Worm (Caenorhabditis elegans) whole organism, L4 larva: ENCODE data around the gene ttr-51.

Experiments
- F37D6.2 ChIP-seq: sonication (generic microtip); optimal IDR thresholded peaks from 2 replicates; lab custom pipeline; 2016; ENCODE audit warnings: mild to moderate bottlenecking, missing genetic modification characterization, missing compliant biosample characterization
- R02D3.7 ChIP-seq: fragments of 150-350 bp; sonication (generic microtip); optimal IDR thresholded peaks from 3 replicates; lab custom pipeline; 2014; ENCODE audit warnings: missing biosample characterization, missing genetic modification characterization
- T20F7.1 ChIP-seq: fragments of 200-800 bp; sonication (Bioruptor generic); optimal IDR thresholded peaks from 2 replicates; lab custom pipeline; 2018; ENCODE audit warnings: mild to moderate bottlenecking, missing genetic modification characterization, missing compliant biosample characterization
- Y48G9A.11 ChIP-seq: fragments of 200-800 bp; sonication (Bioruptor generic); IDR thresholded peaks from 2 replicates; pipeline ENCODE4 v1.3.6; 2022; ENCODE audit warnings: missing genetic modification reagents, missing genetic modification characterization, missing compliant biosample characterization
- ZK337.2 ChIP-seq: fragments of 200-800 bp; sonication (Bioruptor generic); IDR thresholded peaks from 2 replicates; pipeline ENCODE4 v1.3.6; 2022; ENCODE audit warnings: missing genetic modification reagents, missing genetic modification characterization, missing compliant biosample characterization
- ceh-20 ChIP-seq: fragments of 200-800 bp; sonication (Bioruptor generic); IDR thresholded peaks from 2 replicates; pipeline ENCODE4 v1.3.6; 2022; ENCODE audit warnings: missing genetic modification reagents, missing genetic modification characterization, missing compliant biosample characterization
- ceh-28 ChIP-seq: fragments of 150-350 bp; optimal IDR thresholded peaks from 2 replicates; lab custom pipeline; 2014; ENCODE audit warnings: missing biosample characterization, missing genetic modification reagents, missing genetic modification characterization
- daf-16 ChIP-seq, 3 experiments: sonication (generic microtip); optimal IDR thresholded peaks; 2 replicates each; lab custom pipeline; 2016 to 2017; ENCODE audit warnings: missing genetic modification characterization in 3 of 3, missing genetic modification reagents in 3 of 3, mild to moderate bottlenecking in 2 of 3, missing compliant biosample characterization in 2 of 3, missing biosample characterization in 1 of 3, moderate library complexity in 1 of 3
- dmd-6 ChIP-seq: fragments of 200-800 bp; sonication (Bioruptor generic); IDR thresholded peaks from 2 replicates; pipeline ENCODE4 v1.3.6; 2022; ENCODE audit warnings: missing genetic modification reagents, missing genetic modification characterization, missing compliant biosample characterization
- dve-1 ChIP-seq: sonication (generic microtip); optimal IDR thresholded peaks from 2 replicates; lab custom pipeline; 2017; ENCODE audit warnings: antibody characterized with exemption, mild to moderate bottlenecking, missing genetic modification characterization, missing compliant biosample characterization; ENCODE audit not compliant: insufficient read depth
- hif-1 ChIP-seq, 2 experiments: sonication (generic microtip); optimal IDR thresholded peaks; 2 replicates each; lab custom pipeline; 2016 to 2017; ENCODE audit warnings: missing compliant biosample characterization in 2 of 2, missing genetic modification characterization in 2 of 2, missing genetic modification reagents in 2 of 2, missing genotype in 2 of 2, mild to moderate bottlenecking in 1 of 2
- hlh-11 ChIP-seq: fragments of 200-800 bp; sonication (Bioruptor generic); optimal IDR thresholded peaks from 2 replicates; lab custom pipeline; 2018; ENCODE audit warnings: mild to moderate bottlenecking, missing genetic modification characterization, missing compliant biosample characterization
- hlh-30 ChIP-seq: sonication (generic microtip); optimal IDR thresholded peaks from 2 replicates; lab custom pipeline; 2017; ENCODE audit warnings: antibody characterized with exemption, mild to moderate bottlenecking, missing genetic modification characterization, missing compliant biosample characterization; ENCODE audit not compliant: insufficient read depth
- hmg-1.1 ChIP-seq: fragments of 200-800 bp; sonication (Bioruptor generic); IDR thresholded peaks from 2 replicates; pipeline ENCODE4 v1.3.6; 2022; ENCODE audit warnings: missing genetic modification reagents, missing genetic modification characterization, missing compliant biosample characterization
- jun-1 ChIP-seq: fragments of 150-350 bp; optimal IDR thresholded peaks from 2 replicates; lab custom pipeline; 2014; ENCODE audit warnings: missing biosample characterization, missing genetic modification reagents, missing genetic modification characterization
- lin-1 ChIP-seq: fragments of 200-800 bp; sonication (Bioruptor generic); IDR thresholded peaks from 2 replicates; pipeline ENCODE4 v1.3.6; 2022; ENCODE audit warnings: missing genetic modification reagents, missing genetic modification characterization, missing compliant biosample characterization
- lin-29 ChIP-seq: fragments of 200-800 bp; sonication (Bioruptor generic); IDR thresholded peaks from 2 replicates; pipeline ENCODE4 v1.3.6; 2022; ENCODE audit warnings: missing genetic modification reagents, missing genetic modification characterization, missing compliant biosample characterization
- lin-38 ChIP-seq: fragments of 200-800 bp; sonication (Bioruptor generic); IDR thresholded peaks from 2 replicates; pipeline ENCODE4 v1.3.6; 2022; ENCODE audit warnings: missing genetic modification reagents, missing genetic modification characterization, missing compliant biosample characterization
- lsy-2 ChIP-seq, 2 experiments: fragments of 150-350 bp in 1 of 2; sonication (generic microtip) in 1 of 2; optimal IDR thresholded peaks; 2 replicates each; lab custom pipeline; 2014 to 2017; ENCODE audit warnings: missing biosample characterization in 2 of 2, missing genetic modification characterization in 2 of 2
- mdl-1 ChIP-seq, 2 experiments: fragments of 150-350 bp in 1 of 2; sonication (generic microtip) in 1 of 2; optimal IDR thresholded peaks; 2 replicates each; lab custom pipeline; 2014 to 2017; ENCODE audit warnings: missing biosample characterization in 2 of 2, missing genetic modification characterization in 2 of 2
- mdt-29 ChIP-seq: fragments of 200-800 bp; sonication (Bioruptor generic); IDR thresholded peaks from 2 replicates; pipeline ENCODE4 v1.3.6; 2022; ENCODE audit warnings: missing genetic modification reagents, missing genetic modification characterization, missing compliant biosample characterization
- mep-1 ChIP-seq: fragments of 150-350 bp; sonication (generic microtip); optimal IDR thresholded peaks from 3 replicates; lab custom pipeline; 2014; ENCODE audit warnings: missing biosample characterization, missing genetic modification characterization
- mes-2 ChIP-seq: sonication (generic microtip); optimal IDR thresholded peaks from 2 replicates; lab custom pipeline; 2016; ENCODE audit warnings: missing genotype, mild to moderate bottlenecking, missing genetic modification characterization, missing compliant biosample characterization; ENCODE audit not compliant: poor library complexity, severe bottlenecking
- nhr-102 ChIP-seq: sonication (generic microtip); optimal IDR thresholded peaks from 2 replicates; lab custom pipeline; 2016; ENCODE audit warnings: mild to moderate bottlenecking, missing genetic modification characterization, moderate library complexity, missing compliant biosample characterization
- nhr-11 ChIP-seq: fragments of 150-350 bp; optimal IDR thresholded peaks from 2 replicates; lab custom pipeline; 2014; ENCODE audit warnings: missing biosample characterization, missing genetic modification characterization
- nhr-111 ChIP-seq: fragments of 200-800 bp; sonication (Bioruptor generic); optimal IDR thresholded peaks from 2 replicates; lab custom pipeline; 2018; ENCODE audit warnings: mild to moderate bottlenecking, missing genetic modification characterization, missing compliant biosample characterization
- nhr-237 ChIP-seq: sonication (generic microtip); optimal IDR thresholded peaks from 2 replicates; lab custom pipeline; 2017; ENCODE audit warnings: missing biosample characterization, missing genetic modification characterization
- nhr-28 ChIP-seq: fragments of 150-350 bp; optimal IDR thresholded peaks from 2 replicates; lab custom pipeline; 2014; ENCODE audit warnings: missing biosample characterization, missing genetic modification characterization
- nhr-42 ChIP-seq: fragments of 200-800 bp; sonication (Bioruptor generic); IDR thresholded peaks from 2 replicates; pipeline ENCODE4 v1.3.6; 2022; ENCODE audit warnings: missing genetic modification characterization, missing compliant biosample characterization
- nhr-48 ChIP-seq: sonication (generic microtip); optimal IDR thresholded peaks from 2 replicates; lab custom pipeline; 2016; ENCODE audit warnings: mild to moderate bottlenecking, missing genetic modification characterization, missing compliant biosample characterization
- nhr-76 ChIP-seq: fragments of 150-350 bp; optimal IDR thresholded peaks from 2 replicates; lab custom pipeline; 2014; ENCODE audit warnings: missing biosample characterization, missing genetic modification characterization
- nhr-77 ChIP-seq: fragments of 150-350 bp; optimal IDR thresholded peaks from 2 replicates; lab custom pipeline; 2014; ENCODE audit warnings: missing biosample characterization, missing genetic modification characterization
- pha-4 ChIP-seq, 2 experiments: fragments of 150-350 bp in 1 of 2; fragments of 200-800 bp in 1 of 2; sonication (Bioruptor generic) in 1 of 2; IDR thresholded peaks in 1 of 2; optimal IDR thresholded peaks in 1 of 2; 2 replicates each; pipeline versions ENCODE4 v1.3.6 to Lab custom; 2014 to 2022; ENCODE audit warnings: missing genetic modification characterization in 2 of 2, missing genetic modification reagents in 2 of 2, missing biosample characterization in 1 of 2, missing compliant biosample characterization in 1 of 2
- php-3 ChIP-seq: fragments of 200-800 bp; sonication (Bioruptor generic); IDR thresholded peaks from 2 replicates; pipeline ENCODE4 v1.3.6; 2022; ENCODE audit warnings: missing genetic modification reagents, missing genetic modification characterization, missing compliant biosample characterization
- pqm-1 ChIP-seq: sonication (generic microtip); optimal IDR thresholded peaks from 2 replicates; lab custom pipeline; 2017; ENCODE audit warnings: missing biosample characterization, missing genetic modification characterization
- saeg-2 ChIP-seq: fragments of 200-800 bp; sonication (Bioruptor generic); IDR thresholded peaks from 2 replicates; pipeline ENCODE4 v1.3.6; 2022; ENCODE audit warnings: missing genetic modification reagents, missing genetic modification characterization, missing compliant biosample characterization
- skn-1 ChIP-seq: fragments of 150-350 bp; optimal IDR thresholded peaks from 2 replicates; lab custom pipeline; 2014; ENCODE audit warnings: missing biosample characterization, missing genetic modification characterization
- tra-1 ChIP-seq: fragments of 200-800 bp; sonication (Bioruptor generic); IDR thresholded peaks from 2 replicates; pipeline ENCODE4 v1.3.6; 2022; ENCODE audit warnings: missing genetic modification reagents, missing genetic modification characterization, missing compliant biosample characterization
- unc-62 ChIP-seq, 3 experiments: fragments of 150-350 bp in 1 of 3; sonication (generic microtip); optimal IDR thresholded peaks in 2 of 3; peaks in 1 of 3; 1 replicate in 1 of 3; 2 replicates in 2 of 3; lab custom pipeline; 2014 to 2017; ENCODE audit warnings: missing biosample characterization in 3 of 3, missing genetic modification characterization in 3 of 3, missing genetic modification reagents in 3 of 3, missing genotype in 1 of 3
- zfp-2 ChIP-seq: sonication (generic microtip); optimal IDR thresholded peaks from 2 replicates; lab custom pipeline; 2016; ENCODE audit warnings: mild to moderate bottlenecking, missing genetic modification characterization, missing compliant biosample characterization
- zfp-3 ChIP-seq: fragments of 200-800 bp; sonication (Bioruptor generic); conservative IDR thresholded peaks from 2 replicates; pipeline ENCODE4 v1.3.6; 2022; ENCODE audit warnings: missing genetic modification reagents, missing genetic modification characterization, missing compliant biosample characterization
- zip-2 ChIP-seq: fragments of 150-350 bp; optimal IDR thresholded peaks from 2 replicates; lab custom pipeline; 2014; ENCODE audit warnings: missing biosample characterization, missing genetic modification characterization
- ztf-7 ChIP-seq: fragments of 150-350 bp; optimal IDR thresholded peaks from 2 replicates; lab custom pipeline; 2014; ENCODE audit warnings: missing biosample characterization, missing genetic modification characterization

Gene ttr-51

ce11 chrIV:13253841-13254240 is 1.7 kb upstream of the ttr-51 start, which contains the start of gene ttr-45:
TSS of gene ttr-45 (plus strand) at chrIV:13254225.
- TF ChIP-seq ZK337.2 (GFP tag; lab: Robert Waterston, UW) (no peak), F37D6.2 (tag; lab: Kevin White, UChicago) (no peak), mdt-29 (GFP tag; lab: Robert Waterston, UW) (peak; percentile 46; the same call in 1 of the 2 replicates), pha-4 (GFP tag; IDR thresholded peaks at IDR 0.05; lab: Robert Waterston, UW) (peak; percentile 66; the same call in 1 of the 2 replicates), pha-4 (tag; optimal IDR thresholded peaks at IDR 0.05; lab: Kevin White, UChicago) (no peak), skn-1 (tag; lab: Kevin White, UChicago) (no peak), unc-62 (GFP tag; optimal IDR thresholded peaks at IDR 0.05 in 1 of 2; lab: Kevin White, UChicago) (peak; percentile 83 to 91), unc-62 (tag; optimal IDR thresholded peaks at IDR 0.05; lab: Kevin White, UChicago) (no peak), ztf-7 (tag; lab: Kevin White, UChicago) (peak; percentile 52), pqm-1 (tag; lab: Kevin White, UChicago) (peak; percentile 96), R02D3.7 (tag; lab: Kevin White, UChicago) (no peak), jun-1 (tag; lab: Kevin White, UChicago) (peak; percentile 34), saeg-2 (GFP tag; lab: Robert Waterston, UW) (0 out of 2 replicates have a peak, but pooled peaks have one; percentile 39), nhr-11 (tag; lab: Kevin White, UChicago) (peak; percentile 77), lin-1 (GFP tag; lab: Robert Waterston, UW) (peak; percentile 83), dve-1 (tag; lab: Kevin White, UChicago) (peak; percentile 95), mep-1 (tag; lab: Kevin White, UChicago) (peak; percentile 1), Y48G9A.11 (no peak), tra-1 (GFP tag; lab: Robert Waterston, UW) (peak; percentile 89), zip-2 (peak; percentile 30), nhr-28 (tag; lab: Kevin White, UChicago) (peak; percentile 93), zfp-3 (GFP tag; lab: Robert Waterston, UW) (peak; percentile 43; the same call in 1 of the 2 replicates), lsy-2 (tag; optimal IDR thresholded peaks at IDR 0.05; lab: Kevin White, UChicago) (peak in 1 of 2 experiments; percentile 45), nhr-111 (no peak), zfp-2 (no peak), lin-29 (GFP tag; lab: Robert Waterston, UW) (no peak), hlh-11 (tag; lab: Kevin White, UChicago) (peak; percentile 94), nhr-76 (tag; lab: Kevin White, UChicago) (no peak), php-3 (GFP tag; lab: Robert Waterston, UW) (peak; percentile 93), hmg-1.1 (GFP tag; lab: Robert Waterston, UW) (no peak), hlh-30 (tag; lab: Kevin White, UChicago) (peak; percentile 69), mes-2 (tag; lab: Kevin White, UChicago) (peak; percentile 1), nhr-237 (tag; lab: Kevin White, UChicago) (no peak), ceh-28 (tag; lab: Kevin White, UChicago) (no peak), T20F7.1 (GFP tag; lab: Kevin White, UChicago) (peak; percentile 38), mdl-1 (tag; optimal IDR thresholded peaks at IDR 0.05; lab: Kevin White, UChicago) (peak in 1 of 2 experiments; percentile 65), ceh-20 (GFP tag; lab: Robert Waterston, UW) (peak; percentile 54; the same call in 1 of the 2 replicates), nhr-102 (tag; lab: Kevin White, UChicago) (peak; percentile 70), nhr-42 (GFP tag; lab: Robert Waterston, UW) (0 out of 2 replicates have a peak, but pooled peaks have one; percentile 27), nhr-48 (tag; lab: Kevin White, UChicago) (peak; percentile 73), hif-1 (tag; optimal IDR thresholded peaks at IDR 0.05; lab: Kevin White, UChicago) (peak in 1 of 2 experiments; percentile 43), daf-16 (GFP tag; optimal IDR thresholded peaks at IDR 0.05; lab: Kevin White, UChicago) (peak; percentile 21 to 83), daf-16 (tag; optimal IDR thresholded peaks at IDR 0.05; lab: Kevin White, UChicago) (peak; percentile 98), nhr-77 (tag; lab: Kevin White, UChicago) (peak; percentile 88), lin-38 (GFP tag; lab: Robert Waterston, UW) (peak; percentile 38), dmd-6 (GFP tag; lab: Robert Waterston, UW) (peak; percentile 99)
